Fruit fly (Drosophila melanogaster) whole organism, embryonic: ENCODE measurements around the gene CG16779.

Source experiments
- Adf1 ChIP-seq: fragments of 200-800 bp; sonication (Bioruptor generic); IDR thresholded peaks from 2 replicates; pipeline ENCODE4 v1.3.6; 2022; ENCODE audit warnings: missing biosample characterization, missing genetic modification characterization
- Antp ChIP-seq: fragments of 200-800 bp; sonication (Bioruptor generic); optimal IDR thresholded peaks from 3 replicates; lab custom pipeline; 2016; ENCODE audit warnings: missing biosample characterization, missing genetic modification characterization
- BEAF-32 ChIP-seq: fragments of 200-800 bp; sonication (Bioruptor generic); optimal IDR thresholded peaks from 3 replicates; lab custom pipeline; 2017; ENCODE audit warnings: missing biosample characterization, missing genetic modification characterization, mild to moderate bottlenecking, moderate library complexity, missing genetic modification reagents
- CG1024 ChIP-seq: fragments of 200-800 bp; sonication (Bioruptor generic); IDR thresholded peaks from 2 replicates; pipeline ENCODE4 v1.3.6; 2022; ENCODE audit warnings: missing biosample characterization, missing genetic modification characterization
- CG11247 ChIP-seq: fragments of 200-800 bp; sonication (Bioruptor generic); IDR thresholded peaks from 2 replicates; pipeline ENCODE4 v1.3.6; 2022; ENCODE audit warnings: missing biosample characterization, missing genetic modification characterization
- CG12942 ChIP-seq: fragments of 200-800 bp; sonication (Bioruptor generic); optimal IDR thresholded peaks from 3 replicates; lab custom pipeline; 2016; ENCODE audit warnings: missing biosample characterization, missing genetic modification characterization
- CG14014 ChIP-seq: fragments of 200-800 bp; sonication (Bioruptor generic); IDR thresholded peaks from 2 replicates; pipeline ENCODE4 v1.3.6; 2022; ENCODE audit warnings: missing biosample characterization, missing genetic modification characterization
- CG16863 ChIP-seq: fragments of 200-800 bp; sonication (Bioruptor generic); optimal IDR thresholded peaks from 3 replicates; lab custom pipeline; 2016; ENCODE audit warnings: missing biosample characterization, missing genetic modification characterization
- CG17186 ChIP-seq: fragments of 200-800 bp; sonication (Bioruptor generic); optimal IDR thresholded peaks from 3 replicates; lab custom pipeline; 2017; ENCODE audit warnings: missing biosample characterization, missing genetic modification reagents, missing genetic modification characterization
- CG17568 ChIP-seq: fragments of 200-800 bp; sonication (Bioruptor generic); optimal IDR thresholded peaks from 2 replicates; lab custom pipeline; 2018; ENCODE audit warnings: missing biosample characterization, mild to moderate bottlenecking, missing genetic modification characterization, moderate library complexity
- CG3065 ChIP-seq: fragments of 200-800 bp; sonication (Bioruptor generic); optimal IDR thresholded peaks from 2 replicates; lab custom pipeline; 2016; ENCODE audit warnings: missing biosample characterization, missing genetic modification characterization
- CG31224 ChIP-seq: fragments of 200-800 bp; sonication (Bioruptor generic); IDR thresholded peaks from 2 replicates; pipeline ENCODE4 v1.3.6; 2022; ENCODE audit warnings: missing biosample characterization, missing genetic modification characterization
- CG33557 ChIP-seq: fragments of 200-800 bp; sonication (Bioruptor generic); optimal IDR thresholded peaks from 2 replicates; lab custom pipeline; 2019; ENCODE audit warnings: missing biosample characterization, mild to moderate bottlenecking, missing genetic modification characterization, moderate library complexity
- CG42726 ChIP-seq: fragments of 200-800 bp; sonication (Bioruptor generic); IDR thresholded peaks from 2 replicates; pipeline ENCODE4 v1.3.6; 2022; ENCODE audit warnings: missing biosample characterization, missing genetic modification characterization; ENCODE audit not compliant: partially characterized antibody
- CG5953 ChIP-seq: fragments of 200-800 bp; sonication (Bioruptor generic); IDR thresholded peaks from 2 replicates; pipeline ENCODE4 v1.3.6; 2022; ENCODE audit warnings: missing biosample characterization, missing genetic modification characterization
- CG7786 ChIP-seq: fragments of 200-800 bp; sonication (Bioruptor generic); optimal IDR thresholded peaks from 2 replicates; lab custom pipeline; 2016; ENCODE audit warnings: missing biosample characterization, missing genetic modification characterization
- CG7928 ChIP-seq: fragments of 200-800 bp; sonication (Bioruptor generic); optimal IDR thresholded peaks from 2 replicates; lab custom pipeline; 2017; ENCODE audit warnings: missing biosample characterization, mild to moderate bottlenecking, missing genetic modification characterization
- CG7987 ChIP-seq: fragments of 200-800 bp; sonication (Bioruptor generic); optimal IDR thresholded peaks from 2 replicates; lab custom pipeline; 2018; ENCODE audit warnings: missing biosample characterization, mild to moderate bottlenecking, missing genetic modification characterization, moderate library complexity
- CG9215 ChIP-seq: fragments of 200-800 bp; sonication (Bioruptor generic); IDR thresholded peaks from 2 replicates; pipeline ENCODE4 v1.3.6; 2022; ENCODE audit warnings: missing biosample characterization, missing genetic modification characterization
- CTCF ChIP-seq: fragments of 200-800 bp; sonication (Bioruptor generic); optimal IDR thresholded peaks from 2 replicates; lab custom pipeline; 2017; ENCODE audit warnings: missing biosample characterization, mild to moderate bottlenecking, missing genetic modification characterization, moderate library complexity
- Dek ChIP-seq: fragments of 200-800 bp; sonication (Bioruptor generic); optimal IDR thresholded peaks from 3 replicates; lab custom pipeline; 2019; ENCODE audit warnings: missing biosample characterization, mild to moderate bottlenecking, missing genetic modification characterization, moderate library complexity
- Eip74EF ChIP-seq, 2 experiments: fragments of 200-800 bp in 1 of 2; fragments of >200 bp in 1 of 2; sonication (Bioruptor generic) in 1 of 2; optimal IDR thresholded peaks; 2 replicates each; lab custom pipeline; 2017 to 2019; ENCODE audit warnings: missing biosample characterization in 2 of 2, missing genetic modification characterization in 2 of 2, mild to moderate bottlenecking in 1 of 2, moderate library complexity in 1 of 2
- HmgD ChIP-seq: fragments of 200-800 bp; sonication (Bioruptor generic); optimal IDR thresholded peaks from 3 replicates; lab custom pipeline; 2016; ENCODE audit warnings: missing biosample characterization, missing genetic modification characterization
- HmgZ ChIP-seq: fragments of 200-800 bp; sonication (Bioruptor generic); optimal IDR thresholded peaks from 2 replicates; lab custom pipeline; 2018; ENCODE audit warnings: missing biosample characterization, mild to moderate bottlenecking, missing genetic modification characterization
- Hr78 ChIP-seq, 2 experiments: fragments of 200-800 bp in 1 of 2; fragments of >200 bp in 1 of 2; sonication (Bioruptor generic) in 1 of 2; optimal IDR thresholded peaks; 2 replicates each; lab custom pipeline; 2017 to 2019; ENCODE audit warnings: missing biosample characterization in 2 of 2, missing genetic modification characterization in 2 of 2, mild to moderate bottlenecking in 1 of 2, moderate library complexity in 1 of 2
- Kr ChIP-seq: fragments of 200-800 bp; sonication (Bioruptor generic); optimal IDR thresholded peaks from 2 replicates; lab custom pipeline; 2017; ENCODE audit warnings: missing biosample characterization, mild to moderate bottlenecking, missing genetic modification characterization
- Lpt ChIP-seq: fragments of >200 bp; optimal IDR thresholded peaks from 2 replicates; lab custom pipeline; 2018; ENCODE audit warnings: missing biosample characterization, missing genetic modification characterization
- Meics ChIP-seq: fragments of 200-800 bp; sonication (Bioruptor generic); optimal IDR thresholded peaks from 2 replicates; lab custom pipeline; 2017; ENCODE audit warnings: missing biosample characterization, mild to moderate bottlenecking, missing genetic modification characterization
- NK7.1 ChIP-seq: fragments of 200-800 bp; sonication (Bioruptor generic); optimal IDR thresholded peaks from 3 replicates; lab custom pipeline; 2016; ENCODE audit warnings: missing biosample characterization, missing genetic modification characterization
- Sin3A ChIP-seq: fragments of >200 bp; optimal IDR thresholded peaks from 2 replicates; lab custom pipeline; 2018
- Sry-δ ChIP-seq: fragments of 200-800 bp; sonication (Bioruptor generic); optimal IDR thresholded peaks from 2 replicates; lab custom pipeline; 2016; ENCODE audit warnings: missing biosample characterization, missing genetic modification characterization
- ac ChIP-seq: fragments of 200-800 bp; sonication (Bioruptor generic); optimal IDR thresholded peaks from 3 replicates; lab custom pipeline; 2017; ENCODE audit warnings: missing biosample characterization, mild to moderate bottlenecking, missing genetic modification characterization
- amos ChIP-seq: fragments of 200-800 bp; sonication (Bioruptor generic); IDR thresholded peaks from 2 replicates; pipeline ENCODE4 v1.3.6; 2022; ENCODE audit warnings: missing biosample characterization, missing genetic modification characterization; ENCODE audit not compliant: partially characterized antibody
- bigmax ChIP-seq: fragments of 200-800 bp; sonication (Bioruptor generic); optimal IDR thresholded peaks from 2 replicates; lab custom pipeline; 2018; ENCODE audit warnings: missing biosample characterization, mild to moderate bottlenecking, missing genetic modification characterization
- croc ChIP-seq: fragments of 200-800 bp; sonication (Bioruptor generic); conservative IDR thresholded peaks from 3 replicates; pipeline ENCODE4 v1.3.6; 2022; ENCODE audit warnings: missing biosample characterization, missing genetic modification characterization
- crol ChIP-seq: fragments of 200-800 bp; sonication (Bioruptor generic); IDR thresholded peaks from 2 replicates; pipeline ENCODE4 v1.3.6; 2022; ENCODE audit warnings: missing biosample characterization, missing genetic modification characterization
- dimm ChIP-seq: fragments of 200-800 bp; sonication (Bioruptor generic); IDR thresholded peaks from 2 replicates; pipeline ENCODE4 v1.3.6; 2022; ENCODE audit warnings: missing biosample characterization, missing genetic modification characterization
- dmrt11E ChIP-seq: fragments of 200-800 bp; sonication (Bioruptor generic); optimal IDR thresholded peaks from 3 replicates; lab custom pipeline; 2018; ENCODE audit warnings: missing biosample characterization, mild to moderate bottlenecking, missing genetic modification characterization, moderate library complexity
- fd102C ChIP-seq: fragments of 200-800 bp; sonication (Bioruptor generic); optimal IDR thresholded peaks from 2 replicates; lab custom pipeline; 2018; ENCODE audit warnings: missing biosample characterization, mild to moderate bottlenecking, missing genetic modification characterization, moderate library complexity
- gce ChIP-seq: fragments of 200-800 bp; sonication (Bioruptor generic); IDR thresholded peaks from 3 replicates; pipeline ENCODE4 v1.3.6; 2022; ENCODE audit warnings: missing biosample characterization, missing genetic modification characterization
- hb ChIP-seq: fragments of 200-800 bp; sonication (Bioruptor generic); IDR thresholded peaks from 3 replicates; pipeline ENCODE4 v1.3.6; 2022; ENCODE audit warnings: missing biosample characterization, missing genetic modification characterization; ENCODE audit not compliant: partially characterized antibody
- jing ChIP-seq: fragments of 200-800 bp; sonication (Bioruptor generic); optimal IDR thresholded peaks from 2 replicates; lab custom pipeline; 2018; ENCODE audit warnings: missing biosample characterization, mild to moderate bottlenecking, missing genetic modification characterization
- lola ChIP-seq, 3 experiments: fragments of >200 bp in 2 of 3; fragments of 200-800 bp in 1 of 3; sonication (Bioruptor generic) in 1 of 3; optimal IDR thresholded peaks; 2 replicates each; lab custom pipeline; 2017 to 2019; ENCODE audit warnings: missing biosample characterization in 3 of 3, missing genetic modification characterization in 3 of 3, mild to moderate bottlenecking in 1 of 3, moderate library complexity in 1 of 3
- oc ChIP-seq: fragments of 200-800 bp; sonication (Bioruptor generic); optimal IDR thresholded peaks from 2 replicates; lab custom pipeline; 2018; ENCODE audit warnings: missing biosample characterization, mild to moderate bottlenecking, missing genetic modification characterization, moderate library complexity
- otp ChIP-seq: fragments of 200-800 bp; sonication (Bioruptor generic); IDR thresholded peaks from 3 replicates; pipeline ENCODE4, ENCODE4 v1.3.6; 2022; ENCODE audit warnings: missing biosample characterization, missing genetic modification characterization
- pfk ChIP-seq: fragments of 200-800 bp; sonication (Bioruptor generic); optimal IDR thresholded peaks from 2 replicates; lab custom pipeline; 2018; ENCODE audit warnings: missing biosample characterization, mild to moderate bottlenecking, missing genetic modification characterization, moderate library complexity
- psq ChIP-seq: fragments of 200-800 bp; sonication (Bioruptor generic); optimal IDR thresholded peaks from 2 replicates; lab custom pipeline; 2017; ENCODE audit warnings: missing biosample characterization, missing genetic modification characterization
- pzg ChIP-seq: fragments of 200-800 bp; sonication (Bioruptor generic); optimal IDR thresholded peaks from 3 replicates; lab custom pipeline; 2018; ENCODE audit warnings: missing biosample characterization, mild to moderate bottlenecking, missing genetic modification characterization, moderate library complexity
- rib ChIP-seq: fragments of 200-800 bp; sonication (Bioruptor generic); IDR thresholded peaks from 2 replicates; pipeline ENCODE4 v1.3.6; 2022; ENCODE audit warnings: missing biosample characterization, missing genetic modification characterization
- sens-2 ChIP-seq: fragments of 200-800 bp; sonication (Bioruptor generic); IDR thresholded peaks from 2 replicates; pipeline ENCODE4 v1.3.6; 2022; ENCODE audit warnings: missing biosample characterization, missing genetic modification characterization
- seq ChIP-seq: fragments of 200-800 bp; sonication (Bioruptor generic); IDR thresholded peaks from 2 replicates; pipeline ENCODE4 v1.3.6; 2022; ENCODE audit warnings: missing biosample characterization, missing genetic modification characterization
- slp2 ChIP-seq: fragments of 200-800 bp; sonication (Bioruptor generic); optimal IDR thresholded peaks from 2 replicates; lab custom pipeline; 2016; ENCODE audit warnings: missing biosample characterization, missing genetic modification characterization
- sna ChIP-seq: fragments of 200-800 bp; sonication (Bioruptor generic); IDR thresholded peaks from 2 replicates; pipeline ENCODE4 v1.3.6; 2022; ENCODE audit warnings: missing biosample characterization, missing genetic modification characterization; ENCODE audit not compliant: partially characterized antibody

CG16779 gene

dm6 chr3R:9510070-9510518 is 16.6 kb upstream of the CG16779 start, which contains the start of gene rump (continued):
- no peak for TF ChIP-seq jing (GFP tag; lab: Kevin White, UChicago)
- peak; percentile 71 for TF ChIP-seq CG17186
- TF ChIP-seq fd102C (GFP tag; lab: Kevin White, UChicago): no peak
- TF ChIP-seq croc (GFP tag; lab: Robert Waterston, UW): no peak
- TF ChIP-seq psq (GFP tag; lab: Kevin White, UChicago): no peak
- no peak for TF ChIP-seq CG12942 (GFP tag; lab: Kevin White, UChicago)
- no peak for TF ChIP-seq crol (GFP tag; lab: Robert Waterston, UW)
- no peak for TF ChIP-seq seq (GFP tag; lab: Robert Waterston, UW)
- TF ChIP-seq CG7987 (GFP tag; lab: Kevin White, UChicago): no peak
- no peak for TF ChIP-seq dimm (GFP tag; lab: Robert Waterston, UW)
- TF ChIP-seq CG16863 (GFP tag; lab: Kevin White, UChicago): peak; percentile 2
- TF ChIP-seq hb (GFP tag; lab: Robert Waterston, UW): no peak
- peak; percentile 32 for TF ChIP-seq CG7786
- peak; percentile 85 for TF ChIP-seq HmgD (GFP tag; lab: Kevin White, UChicago)
- no peak for TF ChIP-seq CG3065 (GFP tag; lab: Kevin White, UChicago)
- no peak for TF ChIP-seq CG11247
- no peak for TF ChIP-seq Adf1 (GFP tag; lab: Robert Waterston, UW)
- no peak for TF ChIP-seq ac (GFP tag; lab: Kevin White, UChicago)
- no peak for TF ChIP-seq bigmax
- TF ChIP-seq amos (GFP tag; lab: Robert Waterston, UW): no peak
- no peak for TF ChIP-seq CG14014 (GFP tag; lab: Robert Waterston, UW)
- TF ChIP-seq Sin3A: peak; percentile 56
- TF ChIP-seq slp2 (GFP tag; lab: Kevin White, UChicago): no peak
- TF ChIP-seq NK7.1 (GFP tag; lab: Kevin White, UChicago): no peak
- TF ChIP-seq Hr78 (GFP tag; optimal IDR thresholded peaks at IDR 0.05; lab: Kevin White, UChicago): no peak
- no peak for TF ChIP-seq CG5953 (GFP tag; lab: Robert Waterston, UW)
- TF ChIP-seq sna: no peak
- no peak for TF ChIP-seq CG7928
- no peak for TF ChIP-seq CG1024 (GFP tag; lab: Robert Waterston, UW)
- no peak for TF ChIP-seq Lpt
- no peak for TF ChIP-seq CTCF (GFP tag; lab: Kevin White, UChicago)
- TF ChIP-seq oc: no peak
- no peak for TF ChIP-seq otp (GFP tag; lab: Robert Waterston, UW)

dm6 chr3R:9504355-9504754 is 10.9 kb upstream of the CG16779 start, which contains the start of gene CG8149:
TSS of gene CG8149 (plus strand) at chr3R:9504656.
- TF ChIP-seq Kr (GFP tag; lab: Kevin White, UChicago): no peak
- TF ChIP-seq Dek (tag; lab: Kevin White, UChicago): no peak
- no peak for TF ChIP-seq CG9215 (GFP tag; lab: Robert Waterston, UW)
- no peak for TF ChIP-seq sens-2 (GFP tag; lab: Robert Waterston, UW)
- peak; percentile 81; the same call in 1 of the 2 replicates for TF ChIP-seq CG42726 (GFP tag; lab: Robert Waterston, UW)
- TF ChIP-seq Sry-δ: peak; percentile 94
- peak; percentile 76 for TF ChIP-seq pzg
- peak; percentile 3 for TF ChIP-seq Meics (GFP tag; lab: Kevin White, UChicago)
- no peak for TF ChIP-seq seq (GFP tag; lab: Robert Waterston, UW)
- TF ChIP-seq dmrt11E (tag; lab: Kevin White, UChicago): peak; percentile 31
- TF ChIP-seq CG17568 (GFP tag; lab: Kevin White, UChicago): peak; percentile 25
- no peak for TF ChIP-seq gce
- no peak for TF ChIP-seq rib (GFP tag; lab: Robert Waterston, UW)
- peak; percentile 88 for TF ChIP-seq BEAF-32 (GFP tag; lab: Kevin White, UChicago)
- no peak for TF ChIP-seq CG31224 (GFP tag; lab: Robert Waterston, UW)
- TF ChIP-seq Eip74EF (GFP tag; optimal IDR thresholded peaks at IDR 0.05; lab: Kevin White, UChicago): no peak
- no peak for TF ChIP-seq CG33557 (GFP tag; lab: Kevin White, UChicago)
- TF ChIP-seq Antp (GFP tag; lab: Kevin White, UChicago): no peak
- TF ChIP-seq pfk (GFP tag; lab: Kevin White, UChicago): no peak
- peak; percentile 21 for TF ChIP-seq HmgZ (tag; lab: Kevin White, UChicago)
- peak in 1 of 3 experiments; percentile 46 for TF ChIP-seq lola (GFP tag; optimal IDR thresholded peaks at IDR 0.05; lab: Kevin White, UChicago)
- TF ChIP-seq CG16863 (GFP tag; lab: Kevin White, UChicago): no peak
